Worm (Caenorhabditis elegans): ENCODE measurements around the gene fbxb-118.

The fbxb-118 gene

DNA sequence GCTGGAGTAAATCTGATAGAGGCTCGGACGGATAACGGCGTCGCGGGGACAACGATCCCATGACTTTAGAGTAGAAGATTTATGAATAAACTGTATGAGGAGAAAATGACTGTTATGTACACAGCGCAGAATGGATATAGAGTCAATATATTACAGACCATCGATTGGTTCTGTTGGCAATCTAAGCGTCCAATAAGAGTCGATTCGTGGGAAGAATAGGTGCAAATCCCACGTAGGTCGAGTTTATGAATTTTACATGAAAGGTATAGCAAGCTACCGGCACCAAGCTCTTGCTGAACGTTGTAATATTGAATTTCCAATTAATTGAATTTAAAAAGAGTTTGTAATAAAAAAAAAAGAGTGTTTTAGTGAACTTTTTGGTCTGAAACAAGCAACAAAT is at the start of gene fbxb-118:
Gene fbxb-118 (minus strand): TSS at position 101 of the 400 bp plus-strand sequence.
- no peak for TF ChIP-seq ama-1 (optimal IDR thresholded peaks at IDR 0.05)
- TF ChIP-seq alr-1 (tag; optimal IDR thresholded peaks at IDR 0.05; ENCODE audit: borderline replicate concordance): no peak
- no peak for TF ChIP-seq unc-86 (tag; optimal IDR thresholded peaks at IDR 0.05)
- TF ChIP-seq lin-35 (GFP tag; optimal IDR thresholded peaks at IDR 0.05): no peak
- no peak for TF ChIP-seq sox-4 (tag; optimal IDR thresholded peaks at IDR 0.05)
- no peak for TF ChIP-seq unc-130 (tag; optimal IDR thresholded peaks at IDR 0.05)
- TF ChIP-seq ceh-88 (GFP tag; IDR thresholded peaks at IDR 0.05): no peak
- TF ChIP-seq nhr-77 (tag; optimal IDR thresholded peaks at IDR 0.05): no peak
- TF ChIP-seq ztf-11 (tag; optimal IDR thresholded peaks at IDR 0.05): no peak

- no peak for TF ChIP-seq nhr-90 (tag; optimal IDR thresholded peaks at IDR 0.05; ENCODE audit: poor library complexity)
- TF ChIP-seq rnt-1 (tag; optimal IDR thresholded peaks at IDR 0.05): no peak
- no peak for TF ChIP-seq aha-1 (tag; optimal IDR thresholded peaks at IDR 0.05)
- no peak for TF ChIP-seq sptf-1 (tag; optimal IDR thresholded peaks at IDR 0.05)
- TF ChIP-seq tlp-1 (tag; optimal IDR thresholded peaks at IDR 0.05): no peak
- no peak for TF ChIP-seq ces-1 (GFP tag; optimal IDR thresholded peaks at IDR 0.05)
These were observed 43.3 kb upstream of the fbxb-118 start for ce11 chrII:4107196-4107595.

DNA sequence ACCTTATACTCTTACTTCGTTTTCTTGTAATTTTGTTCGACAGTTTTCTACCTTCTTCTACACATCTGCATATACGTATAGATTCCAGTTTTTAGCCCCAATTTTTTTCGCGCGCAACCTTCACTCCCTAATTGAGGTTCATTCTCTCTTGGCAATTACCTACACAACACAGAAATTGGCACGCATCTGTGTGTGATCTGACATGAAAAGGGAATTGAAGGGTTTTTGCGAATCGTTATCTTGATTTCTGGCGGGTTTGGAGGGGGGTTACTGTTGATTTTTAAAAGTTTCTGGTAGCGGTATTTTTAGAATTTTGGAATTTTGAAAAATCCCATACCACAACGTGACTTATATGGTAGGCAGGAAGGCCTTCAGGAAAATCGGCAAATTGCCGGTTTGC is 38.8 kb upstream of the fbxb-118 start:
- TF ChIP-seq unc-86 (tag; optimal IDR thresholded peaks at IDR 0.05) (no peak), fkh-10 (GFP tag; optimal IDR thresholded peaks at IDR 0.05) (no peak), aly-2 (tag; optimal IDR thresholded peaks at IDR 0.05) (no peak), pag-3 (tag; optimal IDR thresholded peaks at IDR 0.05; ENCODE audit: borderline replicate concordance, insufficient read depth) (no peak), efl-1 (optimal IDR thresholded peaks at IDR 0.05) (no peak), efl-1 (GFP tag; optimal IDR thresholded peaks at IDR 0.05 in 1 of 2) (peak in 1 of 2 experiments; percentile 21), blmp-1 (tag; optimal IDR thresholded peaks at IDR 0.05) (peak; percentile 56), lin-14 (GFP tag; optimal IDR thresholded peaks at IDR 0.05) (peak; percentile 32), irx-1 (tag; optimal IDR thresholded peaks at IDR 0.05) (no peak), nhr-85 (tag) (peak; percentile 65), ceh-8 (GFP tag; optimal IDR thresholded peaks at IDR 0.05) (no peak)

ce11 chrII:4100485-4100884 is 36.6 kb upstream of the fbxb-118 start, which contains the start of gene rhgf-2:
TSS of gene rhgf-2 (plus strand) at chrII:4100785.
- TF ChIP-seq nhr-76 (tag; optimal IDR thresholded peaks at IDR 0.05) (no peak), nhr-85 (tag) (no peak), blmp-1 (tag; optimal IDR thresholded peaks at IDR 0.05) (peak; percentile 33)

- TF ChIP-seq nhr-77 (tag; optimal IDR thresholded peaks at IDR 0.05): no peak
- TF ChIP-seq hlh-17 (GFP tag; optimal IDR thresholded peaks at IDR 0.05; ENCODE audit: borderline replicate concordance): no peak
- TF ChIP-seq jun-1 (tag; optimal IDR thresholded peaks at IDR 0.05): no peak
- TF ChIP-seq ztf-4 (tag; optimal IDR thresholded peaks at IDR 0.05): no peak
- TF ChIP-seq unc-98 (GFP tag; IDR thresholded peaks at IDR 0.05): no peak
- peak; percentile 65 for TF ChIP-seq blmp-1 (tag; optimal IDR thresholded peaks at IDR 0.05)
These were observed 34.9 kb upstream of the fbxb-118 start for ce11 chrII:4098759-4099158.

- no peak for TF ChIP-seq unc-130 (tag; optimal IDR thresholded peaks at IDR 0.05)
- TF ChIP-seq nhr-19 (GFP tag; conservative IDR thresholded peaks at IDR 0.05): 0 out of 2 replicates have a peak, but pooled peaks have one; percentile 8
- no peak for TF ChIP-seq ces-1 (GFP tag; optimal IDR thresholded peaks at IDR 0.05)
- TF ChIP-seq skn-1 (tag; optimal IDR thresholded peaks at IDR 0.05): no peak
- TF ChIP-seq pax-3 (tag; optimal IDR thresholded peaks at IDR 0.05): no peak
- no peak for TF ChIP-seq efl-1 (optimal IDR thresholded peaks at IDR 0.05)
- peak in 1 of 2 experiments; percentile 93 for TF ChIP-seq efl-1 (GFP tag; optimal IDR thresholded peaks at IDR 0.05 in 1 of 2)
- no peak for TF ChIP-seq C16A3.4 (tag; optimal IDR thresholded peaks at IDR 0.05)
- no peak for TF ChIP-seq ceh-63 (GFP tag; optimal IDR thresholded peaks at IDR 0.05)
- no peak for TF ChIP-seq pag-3 (tag; optimal IDR thresholded peaks at IDR 0.05; ENCODE audit: borderline replicate concordance, insufficient read depth)
- no peak for TF ChIP-seq zag-1 (tag; optimal IDR thresholded peaks at IDR 0.05)
- TF ChIP-seq nhr-20 (tag; optimal IDR thresholded peaks at IDR 0.05): peak; percentile 30
- peak; percentile 69 for TF ChIP-seq ama-1 (optimal IDR thresholded peaks at IDR 0.05)
- peak; percentile 31 for TF ChIP-seq nhr-90 (tag; optimal IDR thresholded peaks at IDR 0.05; ENCODE audit: poor library complexity)
- TF ChIP-seq unc-86 (tag; optimal IDR thresholded peaks at IDR 0.05): no peak
- no peak for TF ChIP-seq hlh-17 (GFP tag; optimal IDR thresholded peaks at IDR 0.05; ENCODE audit: borderline replicate concordance)
- no peak for TF ChIP-seq ceh-8 (GFP tag; optimal IDR thresholded peaks at IDR 0.05)
- no peak for TF ChIP-seq C34B4.2 (tag; optimal IDR thresholded peaks at IDR 0.05)
- TF ChIP-seq snu-23 (GFP tag; optimal IDR thresholded peaks at IDR 0.05): peak; percentile 17
- no peak for TF ChIP-seq fkh-4 (tag; optimal IDR thresholded peaks at IDR 0.05; ENCODE audit: borderline replicate concordance)
- TF ChIP-seq lsy-2 (tag; optimal IDR thresholded peaks at IDR 0.05): peak; percentile 22 to 91
These were observed 30.3 kb upstream of the fbxb-118 start for ce11 chrII:4094030-4094846.

All from whole organism, L1 larva.